Worm (Caenorhabditis elegans) whole organism, midembryonic: ENCODE results near the gene phf-31.

Experiments used
- T22C8.4 ChIP-seq: fragments of 200-800 bp; sonication (Bioruptor generic); IDR thresholded peaks from 2 replicates; pipeline ENCODE4 v1.3.6; 2022; ENCODE audit warnings: missing genetic modification characterization, missing compliant biosample characterization
- cog-1 ChIP-seq: sonication (generic microtip); optimal IDR thresholded peaks from 2 replicates; lab custom pipeline; 2016; ENCODE audit warnings: missing genetic modification characterization, missing compliant biosample characterization
- flt-1 ChIP-seq: fragments of 200-800 bp; sonication (Bioruptor generic); IDR thresholded peaks from 2 replicates; pipeline ENCODE4 v1.3.6; 2022; ENCODE audit warnings: missing genetic modification characterization, missing compliant biosample characterization
- klf-2 ChIP-seq: fragments of 200-800 bp; sonication (Bioruptor generic); conservative IDR thresholded peaks from 2 replicates; pipeline ENCODE4 v1.3.6; 2022; ENCODE audit warnings: missing genetic modification reagents, missing genetic modification characterization, missing compliant biosample characterization
- med-1 ChIP-seq: sonication (generic microtip); optimal IDR thresholded peaks from 2 replicates; lab custom pipeline; 2017; ENCODE audit warnings: missing genetic modification characterization, mild to moderate bottlenecking, missing compliant biosample characterization, antibody characterized with exemption, missing genetic modification reagents; ENCODE audit not compliant: insufficient read depth
- ref-1 ChIP-seq: fragments of 200-800 bp; sonication (Bioruptor generic); conservative IDR thresholded peaks from 2 replicates; pipeline ENCODE4 v1.3.6; 2022; ENCODE audit warnings: missing genetic modification reagents, missing genetic modification characterization, missing compliant biosample characterization
- tab-1 ChIP-seq: fragments of 200-800 bp; sonication (Bioruptor generic); IDR thresholded peaks from 2 replicates; pipeline ENCODE4 v1.3.6; 2022; ENCODE audit warnings: missing genetic modification characterization, missing compliant biosample characterization
- ztf-23 ChIP-seq: fragments of 200-800 bp; sonication (Bioruptor generic); IDR thresholded peaks from 2 replicates; pipeline ENCODE4 v1.3.6; 2022; ENCODE audit warnings: missing genetic modification reagents, missing genetic modification characterization, missing compliant biosample characterization
- ztf-29 ChIP-seq: fragments of 200-800 bp; sonication (Bioruptor generic); IDR thresholded peaks from 2 replicates; pipeline ENCODE4 v1.3.6; 2022; ENCODE audit warnings: missing genetic modification reagents, missing genetic modification characterization, missing compliant biosample characterization

The phf-31 gene

DNA sequence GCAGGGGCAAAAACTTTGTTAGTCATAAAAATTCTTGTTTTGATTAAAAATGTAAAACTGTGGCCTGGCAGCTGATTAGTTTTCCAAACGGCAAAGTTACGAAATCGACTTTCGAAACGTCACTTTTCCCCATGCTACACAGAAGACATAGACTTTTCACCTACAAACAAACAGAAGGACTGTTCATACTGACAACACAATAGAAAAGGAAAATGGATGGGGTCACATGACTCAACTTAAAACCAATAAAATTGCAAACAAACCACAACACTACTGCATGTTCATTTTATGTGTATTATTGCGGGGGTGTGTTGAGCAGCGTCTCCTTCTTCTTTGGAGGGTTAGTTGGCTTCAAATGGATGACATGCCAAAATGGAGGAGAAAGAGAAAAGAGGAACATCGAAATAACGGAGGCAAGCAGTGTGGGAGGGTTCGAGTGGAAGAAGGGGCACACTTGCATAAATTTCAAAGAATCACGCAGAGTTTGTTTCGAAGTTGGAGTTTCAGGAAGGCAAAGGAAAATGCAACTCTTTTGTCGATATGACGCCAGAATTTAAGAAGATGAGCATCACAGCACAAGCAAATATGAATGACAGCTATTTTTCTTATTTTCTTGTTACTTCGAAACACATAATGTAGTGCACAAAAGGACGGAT lies 3.6 kb upstream of the phf-31 start:
- TF ChIP-seq ref-1 (GFP tag; lab: Robert Waterston, UW) (no peak), flt-1 (0 out of 2 replicates have a peak, but pooled peaks have one; percentile 31), T22C8.4 (GFP tag; lab: Robert Waterston, UW) (no peak)

DNA sequence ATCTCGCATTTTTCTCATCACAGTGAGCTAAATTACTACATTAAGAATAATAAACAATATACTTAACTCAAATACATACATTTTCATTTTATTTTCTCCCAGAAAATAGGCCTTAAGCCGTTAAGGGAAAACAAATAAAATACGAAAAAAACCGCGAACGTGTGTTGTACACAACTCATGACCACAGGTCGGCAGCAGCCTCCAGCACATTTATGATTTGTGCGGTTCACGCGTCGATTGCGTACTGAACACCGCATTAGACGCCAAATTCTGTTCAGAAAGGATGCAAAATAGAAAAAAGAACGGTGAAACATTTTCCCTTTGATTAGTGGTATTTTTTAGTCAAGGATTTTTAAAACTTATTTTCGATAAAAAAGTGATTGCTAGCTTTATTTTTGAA lies 2.6 kb upstream of the phf-31 start:
- TF ChIP-seq ztf-23 (GFP tag; lab: Robert Waterston, UW) (no peak), cog-1 (tag; lab: Kevin White, UChicago) (peak; percentile 31), tab-1 (no peak)

DNA sequence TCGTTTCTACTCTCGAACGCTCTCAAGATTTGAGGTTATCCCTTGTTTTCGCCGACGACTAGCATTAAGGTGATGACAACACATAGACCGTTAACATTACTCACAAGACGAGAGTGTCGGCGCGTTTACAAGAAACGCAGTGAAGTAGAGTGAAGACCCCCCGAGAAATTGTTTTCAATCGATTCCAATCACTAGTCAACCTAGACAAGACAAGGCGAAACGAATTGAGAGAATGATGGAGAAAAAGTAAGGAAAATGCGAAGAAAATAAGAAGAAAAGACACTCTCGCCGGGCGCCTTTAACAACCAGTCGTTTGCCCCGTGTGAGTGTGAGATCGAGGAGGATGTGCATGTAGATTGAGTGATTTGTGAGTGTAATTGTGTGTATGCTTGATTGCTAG lies 2.7 kb downstream of the phf-31 start:
- TF ChIP-seq tab-1 (no peak), ztf-29 (no peak)

DNA sequence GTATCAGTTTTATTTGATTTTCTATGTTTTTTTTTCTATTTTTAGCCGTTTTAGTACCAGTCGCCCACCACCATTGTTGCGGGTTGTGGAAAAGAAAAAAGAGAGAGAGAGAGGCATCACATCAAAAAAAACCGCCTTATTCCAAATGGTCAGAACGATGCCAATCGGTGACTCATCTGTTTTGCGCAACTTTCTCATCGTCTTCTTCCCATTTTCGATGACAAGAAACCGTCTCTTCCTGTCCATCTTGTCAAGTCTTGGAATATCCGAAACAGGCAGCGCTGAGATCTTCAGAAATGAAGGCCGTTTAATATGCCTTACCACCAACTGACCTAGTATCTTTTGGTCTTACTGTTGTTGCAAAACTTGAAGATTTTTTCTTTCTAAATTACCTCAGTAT lies 4.7 kb downstream of the phf-31 start:
- TF ChIP-seq cog-1 (tag; lab: Kevin White, UChicago) (no peak), ref-1 (GFP tag; lab: Robert Waterston, UW) (no peak), ztf-29 (no peak), flt-1 (no peak), ztf-23 (GFP tag; lab: Robert Waterston, UW) (no peak), T22C8.4 (GFP tag; lab: Robert Waterston, UW) (no peak), med-1 (GFP tag; lab: Kevin White, UChicago) (no peak), klf-2 (GFP tag; lab: Robert Waterston, UW) (no peak), tab-1 (no peak)

DNA sequence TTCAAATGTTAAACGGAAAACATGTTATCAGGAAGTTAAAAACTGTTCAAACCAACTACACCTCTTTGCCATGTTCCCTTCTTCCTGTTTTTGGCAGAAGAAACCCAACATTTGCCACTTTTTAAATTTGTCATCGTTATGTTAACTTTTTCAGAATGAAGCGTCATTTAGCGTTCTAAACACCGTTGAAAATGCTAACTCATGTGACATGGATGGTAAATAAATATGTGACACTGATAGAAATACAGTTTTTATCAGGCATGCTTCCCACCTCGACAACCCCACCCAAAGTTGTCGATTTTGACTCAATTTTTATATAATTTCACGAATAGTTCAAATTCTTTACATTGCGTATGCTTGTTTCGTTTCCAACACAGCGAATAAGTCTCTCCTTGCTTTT lies 5.5 kb downstream of the phf-31 start:
- no peak for TF ChIP-seq flt-1
- TF ChIP-seq med-1 (GFP tag; lab: Kevin White, UChicago): no peak
- no peak for TF ChIP-seq cog-1 (tag; lab: Kevin White, UChicago)
- no peak for TF ChIP-seq ztf-29
- no peak for TF ChIP-seq tab-1
- TF ChIP-seq klf-2 (GFP tag; lab: Robert Waterston, UW): no peak
- TF ChIP-seq ztf-23 (GFP tag; lab: Robert Waterston, UW): no peak
- TF ChIP-seq ref-1 (GFP tag; lab: Robert Waterston, UW): no peak
- TF ChIP-seq T22C8.4 (GFP tag; lab: Robert Waterston, UW): no peak

DNA sequence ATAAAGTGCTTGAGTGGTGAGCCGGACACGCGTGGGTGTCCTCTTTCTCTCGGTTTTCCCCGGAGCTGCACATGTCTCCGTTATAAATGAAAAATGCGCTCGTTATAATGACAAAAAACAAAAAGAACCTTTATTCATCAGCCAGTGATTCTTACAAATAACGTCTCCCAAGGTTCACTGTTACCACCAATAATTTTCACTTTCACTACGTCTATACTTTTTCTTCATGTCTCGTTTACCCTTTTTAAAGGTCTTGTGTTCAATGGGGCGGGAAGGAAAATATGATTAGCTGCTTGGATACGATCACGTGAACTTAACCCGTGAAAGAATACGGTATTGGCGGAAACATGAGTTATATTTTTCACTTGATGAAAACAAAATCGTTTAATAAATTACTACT lies 6.5 kb downstream of the phf-31 start:
- TF ChIP-seq tab-1 (no peak), ztf-29 (no peak), cog-1 (tag; lab: Kevin White, UChicago) (no peak), ztf-23 (GFP tag; lab: Robert Waterston, UW) (no peak), T22C8.4 (GFP tag; lab: Robert Waterston, UW) (no peak), flt-1 (no peak), med-1 (GFP tag; lab: Kevin White, UChicago) (no peak), klf-2 (GFP tag; lab: Robert Waterston, UW) (no peak), ref-1 (GFP tag; lab: Robert Waterston, UW) (no peak)

DNA sequence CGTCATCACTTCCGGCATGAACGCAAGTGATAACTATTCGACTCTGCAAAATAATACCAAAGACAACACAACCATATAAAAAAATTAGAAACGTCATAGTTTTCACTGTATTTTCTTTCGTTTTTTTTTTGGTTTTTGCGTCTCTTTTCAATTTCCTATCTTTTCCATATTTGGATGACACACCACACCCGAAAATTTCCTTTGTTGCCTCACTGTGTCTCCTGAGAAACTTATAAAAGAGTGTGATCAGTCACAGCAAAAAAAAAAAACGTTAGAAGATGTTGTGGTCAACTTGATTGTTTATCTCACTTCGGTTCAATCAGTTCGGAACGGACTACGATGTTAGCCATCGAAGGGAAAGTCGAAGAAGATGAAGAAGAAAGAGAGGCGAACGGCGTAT lies 7.9 kb downstream of the phf-31 start:
- no peak for TF ChIP-seq ztf-29
- no peak for TF ChIP-seq cog-1 (tag; lab: Kevin White, UChicago)
- no peak for TF ChIP-seq T22C8.4 (GFP tag; lab: Robert Waterston, UW)
- TF ChIP-seq tab-1: no peak
- TF ChIP-seq med-1 (GFP tag; lab: Kevin White, UChicago): no peak
- TF ChIP-seq flt-1: no peak
- no peak for TF ChIP-seq ref-1 (GFP tag; lab: Robert Waterston, UW)
- no peak for TF ChIP-seq klf-2 (GFP tag; lab: Robert Waterston, UW)
- TF ChIP-seq ztf-23 (GFP tag; lab: Robert Waterston, UW): no peak

DNA sequence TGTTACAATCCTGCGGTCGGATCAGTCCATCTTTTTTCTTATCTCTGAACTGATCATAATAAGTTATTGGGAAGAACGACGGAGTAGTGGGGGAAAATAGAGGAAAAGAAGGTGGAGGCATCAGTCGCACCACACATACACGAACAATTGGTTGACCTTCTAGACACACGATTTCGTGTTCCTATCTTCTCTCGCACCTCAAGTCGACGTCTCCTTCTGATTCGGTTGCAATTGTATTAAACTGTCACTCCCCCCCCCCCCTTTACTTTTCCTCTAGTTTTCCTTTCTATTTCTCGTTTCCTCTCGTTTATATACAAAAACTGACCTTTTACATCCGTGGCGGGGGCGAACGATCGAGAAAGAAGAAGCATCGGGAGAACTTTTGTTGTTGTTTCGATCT lies 9.4 kb downstream of the phf-31 start:
- no peak for TF ChIP-seq klf-2 (GFP tag; lab: Robert Waterston, UW)
- TF ChIP-seq cog-1 (tag; lab: Kevin White, UChicago): no peak
- TF ChIP-seq flt-1: no peak
- TF ChIP-seq T22C8.4 (GFP tag; lab: Robert Waterston, UW): no peak
- no peak for TF ChIP-seq med-1 (GFP tag; lab: Kevin White, UChicago)
- TF ChIP-seq ref-1 (GFP tag; lab: Robert Waterston, UW): no peak
- no peak for TF ChIP-seq tab-1
- no peak for TF ChIP-seq ztf-23 (GFP tag; lab: Robert Waterston, UW)
- no peak for TF ChIP-seq ztf-29

DNA sequence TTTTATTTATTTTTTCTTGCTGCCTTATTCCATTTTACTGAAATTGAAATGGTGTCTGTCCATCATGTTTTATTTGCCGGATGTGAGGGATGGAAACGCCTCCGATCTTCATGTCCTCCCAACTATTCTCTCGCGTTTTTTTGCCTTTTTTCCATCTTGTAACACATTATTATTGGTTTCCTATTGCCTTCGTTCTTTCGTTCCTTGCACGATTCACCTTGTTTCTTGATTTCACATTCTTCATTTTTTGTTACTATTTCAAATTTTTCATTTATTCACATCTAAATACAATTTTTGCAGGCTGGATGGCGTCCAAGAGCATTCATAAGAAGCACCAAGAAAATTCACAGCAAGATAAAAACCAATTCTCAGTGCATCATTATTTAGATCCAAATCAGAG lies 9.8 kb downstream of the phf-31 start, which contains the start of gene yap-1:
Gene yap-1 (plus strand): TSS at position 301 of the 400 bp plus-strand sequence.
- TF ChIP-seq flt-1 (no peak), tab-1 (no peak), ztf-29 (no peak), klf-2 (GFP tag; lab: Robert Waterston, UW) (no peak), ref-1 (GFP tag; lab: Robert Waterston, UW) (no peak), T22C8.4 (GFP tag; lab: Robert Waterston, UW) (no peak), cog-1 (tag; lab: Kevin White, UChicago) (no peak), ztf-23 (GFP tag; lab: Robert Waterston, UW) (no peak), med-1 (GFP tag; lab: Kevin White, UChicago) (no peak)

DNA sequence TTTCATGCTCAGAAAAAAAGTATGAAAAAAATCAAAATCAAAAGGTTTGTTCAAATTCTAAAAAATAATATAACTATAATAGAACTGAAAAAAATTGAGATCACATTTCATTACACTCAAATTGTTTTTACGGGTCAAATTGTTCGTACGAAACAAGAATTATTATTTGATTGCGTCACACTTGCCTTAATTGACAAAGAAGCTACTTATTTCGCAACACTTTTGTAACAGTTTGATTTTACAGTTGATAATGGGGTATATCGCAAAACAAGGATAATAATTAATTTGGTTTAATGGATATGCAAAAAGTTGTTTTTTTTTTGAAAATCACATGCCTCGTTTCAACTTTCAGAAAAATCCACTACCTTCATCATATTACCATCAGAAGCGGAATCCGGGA lies 10.3 kb downstream of the phf-31 start:
- no peak for TF ChIP-seq T22C8.4 (GFP tag; lab: Robert Waterston, UW)
- no peak for TF ChIP-seq ztf-23 (GFP tag; lab: Robert Waterston, UW)
- TF ChIP-seq ref-1 (GFP tag; lab: Robert Waterston, UW): no peak
- TF ChIP-seq cog-1 (tag; lab: Kevin White, UChicago): no peak
- no peak for TF ChIP-seq tab-1
- no peak for TF ChIP-seq klf-2 (GFP tag; lab: Robert Waterston, UW)
- TF ChIP-seq med-1 (GFP tag; lab: Kevin White, UChicago): no peak
- no peak for TF ChIP-seq flt-1
- no peak for TF ChIP-seq ztf-29
